Fruit fly (Drosophila melanogaster): ENCODE data around the gene Sf3b1.

- TF ChIP-seq ttk (optimal IDR thresholded peaks at IDR 0.05), result no peak
- no peak for TF ChIP-seq Myc (optimal IDR thresholded peaks at IDR 0.05)
- TF ChIP-seq psq (optimal IDR thresholded peaks at IDR 0.05), result no peak
- TF ChIP-seq h (optimal IDR thresholded peaks at IDR 0.05), result no peak
Measured at dm6 chr2L:621101-621500, 53.0 kb downstream of the Sf3b1 start, which contains the start of gene lectin-21Cb.

Measured in Kc167 (cell line).